Worm (Caenorhabditis elegans): ENCODE measurements around the gene C03A3.2.

C03A3.2 gene

ce11 chrX:11264715-11265114 lies 2.1 kb downstream of the C03A3.2 start:
- TF ChIP-seq lsy-2 (tag; optimal IDR thresholded peaks at IDR 0.05) (no peak), ham-2 (GFP tag; optimal IDR thresholded peaks at IDR 0.05) (no peak)

ce11 chrX:11266711-11267110 lies 4.1 kb downstream of the C03A3.2 start, which contains the start of gene C03A3.9:
C03A3.9 (plus strand) TSS chrX:11267011.
- no peak for TF ChIP-seq ham-2 (GFP tag; optimal IDR thresholded peaks at IDR 0.05)
- no peak for TF ChIP-seq unc-120 (tag; optimal IDR thresholded peaks at IDR 0.05; ENCODE audit: poor library complexity, severe bottlenecking)
- TF ChIP-seq ztf-11 (tag; optimal IDR thresholded peaks at IDR 0.05) = no peak
- no peak for TF ChIP-seq M03D4.4 (tag; optimal IDR thresholded peaks at IDR 0.05)
- TF ChIP-seq mab-5 (tag; optimal IDR thresholded peaks at IDR 0.05) = no peak
- no peak for TF ChIP-seq nhr-28 (tag; optimal IDR thresholded peaks at IDR 0.05)
- no peak for TF ChIP-seq unc-39 (tag; optimal IDR thresholded peaks at IDR 0.05)
- no peak for TF ChIP-seq lsy-2 (tag; optimal IDR thresholded peaks at IDR 0.05)
- no peak for TF ChIP-seq sem-2 (GFP tag; optimal IDR thresholded peaks at IDR 0.05)
- TF ChIP-seq elt-1 (tag; optimal IDR thresholded peaks at IDR 0.05; ENCODE audit: borderline replicate concordance, insufficient read depth) = no peak
- no peak for TF ChIP-seq unc-62 (GFP tag; optimal IDR thresholded peaks at IDR 0.05)
- TF ChIP-seq nhr-237 (tag; optimal IDR thresholded peaks at IDR 0.05) = no peak

- TF ChIP-seq lin-13 (tag; optimal IDR thresholded peaks at IDR 0.05) = no peak
- TF ChIP-seq ceh-83 (GFP tag; optimal IDR thresholded peaks at IDR 0.05) = no peak
- TF ChIP-seq unc-39 (tag; optimal IDR thresholded peaks at IDR 0.05) = no peak
- TF ChIP-seq mab-5 (tag; optimal IDR thresholded peaks at IDR 0.05) = no peak
- no peak for TF ChIP-seq sptf-1 (tag; optimal IDR thresholded peaks at IDR 0.05)
- TF ChIP-seq mls-2 (tag; optimal IDR thresholded peaks at IDR 0.05) = no peak
- no peak for TF ChIP-seq M03D4.4 (tag; optimal IDR thresholded peaks at IDR 0.05)
- TF ChIP-seq hlh-1 (tag; optimal IDR thresholded peaks at IDR 0.05) = no peak
- no peak for TF ChIP-seq drap-1 (GFP tag; optimal IDR thresholded peaks at IDR 0.05)
- no peak for TF ChIP-seq ztf-11 (tag; optimal IDR thresholded peaks at IDR 0.05)
These were observed 6.3 kb downstream of the C03A3.2 start, which contains the start of gene C03A3.3 for ce11 chrX:11268970-11269369. C03A3.3 (minus strand) TSS chrX:11269070.

- TF ChIP-seq zip-8 (tag; optimal IDR thresholded peaks at IDR 0.05) (no peak), elt-3 (tag; optimal IDR thresholded peaks at IDR 0.05) (no peak), elt-1 (tag; optimal IDR thresholded peaks at IDR 0.05; ENCODE audit: borderline replicate concordance, insufficient read depth) (no peak), ces-1 (GFP tag; optimal IDR thresholded peaks at IDR 0.05) (no peak), sptf-1 (tag; optimal IDR thresholded peaks at IDR 0.05) (no peak), ham-2 (GFP tag; optimal IDR thresholded peaks at IDR 0.05) (no peak), drap-1 (GFP tag; optimal IDR thresholded peaks at IDR 0.05) (no peak), nhr-2 (tag; optimal IDR thresholded peaks at IDR 0.05) (no peak), nhr-12 (tag; optimal IDR thresholded peaks at IDR 0.05) (no peak), unc-120 (tag; optimal IDR thresholded peaks at IDR 0.05; ENCODE audit: poor library complexity, severe bottlenecking) (no peak), M03D4.4 (tag; optimal IDR thresholded peaks at IDR 0.05) (no peak)
These were observed 8.2 kb downstream of the C03A3.2 start, which contains the start of gene ifa-1 for ce11 chrX:11270882-11271281. ifa-1 (plus strand) TSS chrX:11271182.

- TF ChIP-seq snpc-4 (tag; optimal IDR thresholded peaks at IDR 0.05) (no peak), nhr-76 (tag; optimal IDR thresholded peaks at IDR 0.05) (no peak), ceh-43 (GFP tag; optimal IDR thresholded peaks at IDR 0.05) (no peak), nhr-2 (tag; optimal IDR thresholded peaks at IDR 0.05) (no peak), mep-1 (tag; optimal IDR thresholded peaks at IDR 0.05) (no peak), drap-1 (GFP tag; optimal IDR thresholded peaks at IDR 0.05) (no peak), mab-5 (tag; optimal IDR thresholded peaks at IDR 0.05) (no peak), hlh-1 (tag; optimal IDR thresholded peaks at IDR 0.05) (no peak), sptf-1 (tag; optimal IDR thresholded peaks at IDR 0.05) (no peak), nhr-12 (tag; optimal IDR thresholded peaks at IDR 0.05) (no peak), elt-3 (tag; optimal IDR thresholded peaks at IDR 0.05) (no peak), M03D4.4 (tag; optimal IDR thresholded peaks at IDR 0.05) (no peak), pha-4 (tag; optimal IDR thresholded peaks at IDR 0.05) (no peak), lsy-2 (tag; optimal IDR thresholded peaks at IDR 0.05) (no peak), sem-2 (GFP tag; optimal IDR thresholded peaks at IDR 0.05) (no peak), unc-120 (tag; optimal IDR thresholded peaks at IDR 0.05; ENCODE audit: poor library complexity, severe bottlenecking) (no peak)
These were observed 16.6 kb downstream of the C03A3.2 start, which contains the start of gene F38B2.2 for ce11 chrX:11279276-11279675. F38B2.2 (minus strand) TSS chrX:11279376.

- TF ChIP-seq tbx-8 (GFP tag; optimal IDR thresholded peaks at IDR 0.05) (no peak), nhr-2 (tag; optimal IDR thresholded peaks at IDR 0.05) (no peak), unc-39 (tag; optimal IDR thresholded peaks at IDR 0.05) (no peak), unc-62 (GFP tag; optimal IDR thresholded peaks at IDR 0.05) (no peak), ceh-39 (tag; optimal IDR thresholded peaks at IDR 0.05) (no peak), lsy-2 (tag; optimal IDR thresholded peaks at IDR 0.05) (no peak), hlh-1 (tag; optimal IDR thresholded peaks at IDR 0.05) (no peak), ham-2 (GFP tag; optimal IDR thresholded peaks at IDR 0.05) (no peak), M03D4.4 (tag; optimal IDR thresholded peaks at IDR 0.05) (no peak), elt-3 (tag; optimal IDR thresholded peaks at IDR 0.05) (no peak), sptf-1 (tag; optimal IDR thresholded peaks at IDR 0.05) (no peak), mls-2 (tag; optimal IDR thresholded peaks at IDR 0.05) (no peak), unc-120 (tag; optimal IDR thresholded peaks at IDR 0.05; ENCODE audit: poor library complexity, severe bottlenecking) (no peak), flh-1 (GFP tag; optimal IDR thresholded peaks at IDR 0.05) (no peak), lin-13 (tag; optimal IDR thresholded peaks at IDR 0.05) (no peak)
These were observed 18.5 kb downstream of the C03A3.2 start, which contains the start of gene F38B2.6 for ce11 chrX:11281148-11281547. F38B2.6 (minus strand) TSS chrX:11281248.

All from whole organism, mixed stage, embryonic.